Fruit fly (Drosophila melanogaster): ENCODE measurements around the gene BigH1.

DNA sequence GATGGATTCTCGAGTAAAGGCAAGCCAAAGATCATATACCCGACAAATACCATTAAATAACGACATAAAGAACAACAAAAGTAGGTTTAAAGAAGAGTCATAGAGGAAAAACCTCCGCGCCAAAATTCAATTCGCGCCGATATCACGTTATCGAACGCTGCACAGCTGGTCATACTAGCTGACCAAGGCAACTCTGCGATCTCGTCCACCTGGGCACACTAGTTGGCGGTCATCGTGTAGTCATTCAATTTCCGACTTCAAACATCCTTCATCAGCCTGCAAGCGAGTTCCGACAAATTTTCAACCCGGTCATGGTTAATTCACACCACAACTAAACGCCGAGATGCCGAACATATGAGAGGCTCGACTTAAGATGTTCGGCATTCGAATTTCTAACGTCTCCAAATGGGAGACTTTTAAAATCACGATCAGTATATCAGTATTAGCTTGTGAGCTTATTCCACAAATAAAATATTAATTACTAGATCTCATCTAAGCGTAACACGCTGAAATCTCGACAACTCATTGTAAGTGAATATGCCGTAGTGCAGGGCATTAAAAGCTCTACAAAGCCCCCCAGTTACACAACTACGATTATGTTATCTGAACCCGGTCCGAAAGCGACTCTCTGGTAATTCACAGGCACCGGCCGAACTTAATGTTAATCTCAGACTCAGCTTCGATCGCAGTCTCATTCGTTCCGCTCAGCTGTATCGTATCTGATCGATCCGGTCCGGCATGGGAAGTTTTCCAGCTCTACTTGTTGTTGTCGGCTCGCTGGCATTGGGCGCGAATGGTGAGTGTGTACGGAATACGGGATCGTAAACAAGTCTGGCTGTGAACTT lies 6.3 kb upstream of the BigH1 start, which contains the start of gene CG3505:
- TF ChIP-seq psq (optimal IDR thresholded peaks at IDR 0.05): no peak
- no peak for TF ChIP-seq CG8478 (optimal IDR thresholded peaks at IDR 0.05)
- no peak for TF ChIP-seq usp (GFP tag; optimal IDR thresholded peaks at IDR 0.05)
- no peak for TF ChIP-seq EcR (GFP tag; optimal IDR thresholded peaks at IDR 0.05)
- TF ChIP-seq Dll (optimal IDR thresholded peaks at IDR 0.05): no peak
- TF ChIP-seq pan (optimal IDR thresholded peaks at IDR 0.05): no peak
